Worm (Caenorhabditis elegans) whole organism, late embryonic: Measurements from ENCODE around the gene fbxa-90.

ENCODE experiments used
- C38D4.7 ChIP-seq: fragments of 200-800 bp; sonication (Bioruptor generic); optimal IDR thresholded peaks from 2 replicates; lab custom pipeline; 2018; ENCODE audit warnings: mild to moderate bottlenecking, missing genetic modification characterization, moderate library complexity, missing compliant biosample characterization
- ama-1 ChIP-seq: fragments of 150-350 bp; optimal IDR thresholded peaks from 2 replicates; lab custom pipeline; 2014
- ceh-18 ChIP-seq: sonication (generic microtip); optimal IDR thresholded peaks from 2 replicates; lab custom pipeline; 2016; ENCODE audit warnings: missing genetic modification characterization, missing compliant biosample characterization
- madf-2 ChIP-seq: sonication (generic microtip); optimal IDR thresholded peaks from 2 replicates; lab custom pipeline; 2017; ENCODE audit warnings: missing genetic modification characterization, missing compliant biosample characterization
- nhr-11 ChIP-seq: fragments of 150-350 bp; optimal IDR thresholded peaks from 2 replicates; lab custom pipeline; 2014; ENCODE audit warnings: missing biosample characterization, missing genetic modification characterization
- odd-2 ChIP-seq: sonication (generic microtip); optimal IDR thresholded peaks from 2 replicates; lab custom pipeline; 2017; ENCODE audit warnings: antibody characterized with exemption, mild to moderate bottlenecking, missing genetic modification characterization, missing compliant biosample characterization
- pha-2 ChIP-seq: sonication (generic microtip); optimal IDR thresholded peaks from 2 replicates; lab custom pipeline; 2017; ENCODE audit warnings: mild to moderate bottlenecking, missing genetic modification characterization, missing compliant biosample characterization
- unc-3 ChIP-seq, 2 experiments: fragments of 200-800 bp in 1 of 2; sonication (Bioruptor generic) in 1 of 2; sonication (generic microtip) in 1 of 2; conservative IDR thresholded peaks in 1 of 2; optimal IDR thresholded peaks in 1 of 2; 2 replicates each; pipeline versions ENCODE4 v1.3.6 to Lab custom; 2016 to 2022; ENCODE audit warnings: missing compliant biosample characterization in 2 of 2, missing genetic modification characterization in 2 of 2, missing genetic modification reagents in 1 of 2

DNA sequence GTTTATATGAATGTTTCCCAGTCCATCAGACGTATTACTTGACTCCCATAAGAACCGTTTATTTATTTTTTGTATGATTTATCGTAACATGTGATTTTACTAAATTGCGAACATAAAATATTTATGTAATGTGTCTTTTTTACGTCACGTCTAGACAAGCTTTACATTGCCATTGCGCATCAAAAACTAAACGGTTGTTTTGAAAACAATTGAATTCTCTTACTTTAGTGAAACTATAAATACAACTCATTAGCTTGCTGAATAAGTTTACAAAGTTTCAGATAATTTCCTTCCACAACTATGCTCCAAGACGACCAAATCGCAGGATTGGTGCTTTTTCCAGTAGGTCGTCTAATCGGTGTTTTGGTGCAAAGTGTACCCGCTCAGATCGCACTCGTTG, 8.3 kb downstream of the fbxa-90 start, which contains the start of gene srx-54:
- no peak for TF ChIP-seq nhr-11 (tag; lab: Kevin White, UChicago)
- no peak for TF ChIP-seq odd-2 (tag; lab: Kevin White, UChicago)
- TF ChIP-seq ama-1 (lab: Kevin White, UChicago) = no peak
- no peak for TF ChIP-seq ceh-18 (tag; lab: Kevin White, UChicago)
- TF ChIP-seq C38D4.7 (GFP tag; lab: Kevin White, UChicago) = no peak
- no peak for TF ChIP-seq madf-2 (tag; lab: Kevin White, UChicago)
- TF ChIP-seq unc-3 (GFP tag; conservative IDR thresholded peaks at IDR 0.05; lab: Robert Waterston, UW) = no peak
- no peak for TF ChIP-seq unc-3 (tag; optimal IDR thresholded peaks at IDR 0.05; lab: Kevin White, UChicago)
- no peak for TF ChIP-seq pha-2 (tag; lab: Kevin White, UChicago)
